Worm (Caenorhabditis elegans): Measurements from ENCODE around the gene pqn-39.

Gene pqn-39

DNA sequence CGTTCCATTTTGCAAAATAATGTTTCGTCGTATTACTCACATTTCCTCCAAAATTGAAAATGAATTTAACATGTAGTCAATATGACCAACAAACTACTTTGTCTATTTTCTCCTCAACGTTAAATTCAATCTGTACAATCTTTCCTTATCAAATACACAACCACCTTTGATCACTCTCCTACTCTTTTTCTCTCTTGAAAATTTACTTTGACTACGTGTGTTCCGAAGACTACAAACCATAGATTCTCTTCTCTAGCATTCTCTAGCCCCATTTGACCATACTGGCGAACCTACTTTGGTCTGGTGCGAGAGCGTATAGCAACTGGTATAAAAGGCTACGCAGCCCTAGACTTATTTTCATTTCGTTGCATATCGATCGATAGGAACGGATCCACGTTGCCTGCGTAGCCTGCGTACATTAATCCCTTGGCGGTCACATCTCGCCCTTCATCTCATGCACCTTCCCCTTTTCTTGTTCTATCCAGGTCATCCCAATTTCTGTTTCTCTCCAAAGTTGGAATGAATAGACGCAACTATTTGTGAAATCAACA is 31.8 kb upstream of the pqn-39 start (continued):
- TF ChIP-seq nhr-12 (tag; optimal IDR thresholded peaks at IDR 0.05): no peak
- TF ChIP-seq elt-2 (tag; optimal IDR thresholded peaks at IDR 0.05): peak; percentile 69
- no peak for TF ChIP-seq lin-15B (tag; optimal IDR thresholded peaks at IDR 0.05)
- TF ChIP-seq eor-1 (tag; optimal IDR thresholded peaks at IDR 0.05): no peak
- no peak for TF ChIP-seq fkh-2 (tag; optimal IDR thresholded peaks at IDR 0.05)
- TF ChIP-seq unc-39 (tag; optimal IDR thresholded peaks at IDR 0.05): no peak
- no peak for TF ChIP-seq zag-1 (tag; optimal IDR thresholded peaks at IDR 0.05)

DNA sequence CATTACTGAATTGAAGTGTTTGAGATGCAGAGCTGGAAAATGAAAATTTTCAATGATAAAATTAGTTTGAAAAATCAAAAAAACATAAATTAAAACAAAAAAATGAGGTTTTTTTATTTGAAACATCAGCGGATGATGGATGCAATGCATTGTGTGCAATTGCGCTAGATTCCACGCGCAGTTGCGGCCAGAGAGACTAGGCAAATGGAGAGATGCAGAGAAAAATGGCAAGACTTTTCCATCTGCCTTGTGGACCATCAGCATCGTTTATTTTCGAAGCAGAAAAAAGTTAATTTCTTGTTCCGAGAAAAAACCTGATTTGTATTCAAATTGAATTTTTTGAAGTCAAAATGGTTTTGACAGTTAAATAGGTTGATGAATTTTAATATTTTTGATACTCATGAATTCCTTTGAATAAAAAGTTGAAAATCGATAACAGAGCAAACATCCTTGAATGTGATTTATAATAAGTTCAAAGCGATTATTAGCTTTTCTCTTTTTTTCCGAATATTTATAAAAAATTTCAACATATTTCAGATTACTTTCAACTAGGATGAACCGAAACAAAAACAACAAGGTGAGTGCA is 27.4 kb upstream of the pqn-39 start, which contains the start of the genes C31E10.5 and C31E10.6:
Gene C31E10.5, minus strand, starts transcription at position 32 of the 586 bp plus-strand sequence.
Gene C31E10.6, plus strand, starts transcription at position 536 of the 586 bp plus-strand sequence.
- TF ChIP-seq nhr-25 (tag; optimal IDR thresholded peaks at IDR 0.05) (peak; percentile 31), ceh-82 (tag; optimal IDR thresholded peaks at IDR 0.05) (no peak), snpc-4 (tag; optimal IDR thresholded peaks at IDR 0.05) (peak; percentile 10), nhr-23 (tag; optimal IDR thresholded peaks at IDR 0.05) (peak; percentile 9), nfya-1 (tag; optimal IDR thresholded peaks at IDR 0.05; ENCODE audit: insufficient read depth) (no peak), pqm-1 (tag; optimal IDR thresholded peaks at IDR 0.05) (no peak), unc-62 (GFP tag; optimal IDR thresholded peaks at IDR 0.05) (no peak), lin-15B (tag; optimal IDR thresholded peaks at IDR 0.05) (peak; percentile 24), ceh-9 (tag; optimal IDR thresholded peaks at IDR 0.05) (no peak), nhr-67 (tag; optimal IDR thresholded peaks at IDR 0.05) (no peak), nhr-28 (tag; optimal IDR thresholded peaks at IDR 0.05) (no peak), aly-2 (tag; optimal IDR thresholded peaks at IDR 0.05) (no peak), elt-3 (tag; optimal IDR thresholded peaks at IDR 0.05) (no peak), egl-27 (tag; optimal IDR thresholded peaks at IDR 0.05) (no peak), lin-39 (tag; optimal IDR thresholded peaks at IDR 0.05) (peak; percentile 22), mdl-1 (tag; optimal IDR thresholded peaks at IDR 0.05) (no peak), unc-39 (tag; optimal IDR thresholded peaks at IDR 0.05) (no peak), jun-1 (tag; optimal IDR thresholded peaks at IDR 0.05) (no peak), skn-1 (tag; optimal IDR thresholded peaks at IDR 0.05) (no peak), elt-2 (tag; optimal IDR thresholded peaks at IDR 0.05) (peak; percentile 11), sea-2 (GFP tag; optimal IDR thresholded peaks at IDR 0.05) (no peak), eor-1 (tag; optimal IDR thresholded peaks at IDR 0.05) (no peak), hmg-11 (tag; optimal IDR thresholded peaks at IDR 0.05) (peak; percentile 79), mml-1 (tag; optimal IDR thresholded peaks at IDR 0.05) (no peak), pha-4 (tag; optimal IDR thresholded peaks at IDR 0.05) (peak; percentile 66), ceh-16 (tag; optimal IDR thresholded peaks at IDR 0.05) (no peak), ZK546.5 (tag; optimal IDR thresholded peaks at IDR 0.05) (no peak), nhr-76 (tag; optimal IDR thresholded peaks at IDR 0.05) (no peak), lsy-12 (tag; optimal IDR thresholded peaks at IDR 0.05) (no peak), ama-1 (optimal IDR thresholded peaks at IDR 0.05) (no peak), daf-12 (tag; optimal IDR thresholded peaks at IDR 0.05) (no peak), nhr-11 (tag; optimal IDR thresholded peaks at IDR 0.05) (no peak), ceh-28 (tag; optimal IDR thresholded peaks at IDR 0.05) (no peak), fkh-2 (tag; optimal IDR thresholded peaks at IDR 0.05) (no peak), nhr-43 (tag; optimal IDR thresholded peaks at IDR 0.05; ENCODE audit: poor library complexity, severe bottlenecking) (no peak), tbx-2 (tag; optimal IDR thresholded peaks at IDR 0.05) (no peak), nhr-77 (tag; optimal IDR thresholded peaks at IDR 0.05) (no peak), egl-5 (tag; optimal IDR thresholded peaks at IDR 0.05) (no peak), ztf-4 (tag; optimal IDR thresholded peaks at IDR 0.05) (no peak), elt-1 (tag; optimal IDR thresholded peaks at IDR 0.05) (no peak), zag-1 (tag; optimal IDR thresholded peaks at IDR 0.05) (no peak), ztf-11 (tag; optimal IDR thresholded peaks at IDR 0.05) (no peak), nhr-237 (tag; optimal IDR thresholded peaks at IDR 0.05) (no peak), nhr-12 (tag; optimal IDR thresholded peaks at IDR 0.05) (no peak), R02D3.7 (tag; optimal IDR thresholded peaks at IDR 0.05) (no peak), fkh-10 (GFP tag; optimal IDR thresholded peaks at IDR 0.05) (no peak), fos-1 (tag; optimal IDR thresholded peaks at IDR 0.05) (no peak)

All from whole organism, L3 larva.